Worm (Caenorhabditis elegans) whole organism, L4 larva: ENCODE results near the gene pacs-1.

Experiments used
- D1046.2 ChIP-seq: fragments of 200-800 bp; sonication (Bioruptor generic); IDR thresholded peaks from 2 replicates; pipeline ENCODE4 v1.3.6; 2022; ENCODE audit warnings: missing genetic modification characterization, missing compliant biosample characterization
- F10B5.3 ChIP-seq: sonication (generic microtip); optimal IDR thresholded peaks from 2 replicates; lab custom pipeline; 2016; ENCODE audit warnings: mild to moderate bottlenecking, missing genetic modification characterization, missing compliant biosample characterization
- F37D6.2 ChIP-seq: sonication (generic microtip); optimal IDR thresholded peaks from 2 replicates; lab custom pipeline; 2016; ENCODE audit warnings: mild to moderate bottlenecking, missing genetic modification characterization, missing compliant biosample characterization
- Y105C5A.15 ChIP-seq: fragments of 200-800 bp; sonication (Bioruptor generic); IDR thresholded peaks from 2 replicates; pipeline ENCODE4 v1.3.6; 2022; ENCODE audit warnings: missing genetic modification characterization, missing compliant biosample characterization
- ZK546.5 ChIP-seq, 2 experiments: sonication (generic microtip); optimal IDR thresholded peaks; 2 replicates each; lab custom pipeline; 2017; ENCODE audit warnings: missing biosample characterization in 2 of 2, missing genetic modification characterization in 2 of 2
- aha-1 ChIP-seq: fragments of 150-350 bp; peaks from one replicate; lab custom pipeline; 2014; ENCODE audit warnings: missing biosample characterization, missing genetic modification characterization
- aly-2 ChIP-seq: sonication (generic microtip); optimal IDR thresholded peaks from 2 replicates; lab custom pipeline; 2018; ENCODE audit warnings: missing biosample characterization, missing genetic modification characterization
- arid-1 ChIP-seq: fragments of 200-800 bp; sonication (Bioruptor generic); conservative IDR thresholded peaks from 2 replicates; pipeline ENCODE4 v1.3.6; 2022; ENCODE audit warnings: missing genetic modification reagents, missing genetic modification characterization, missing compliant biosample characterization
- ceh-62 ChIP-seq: sonication (generic microtip); optimal IDR thresholded peaks from 2 replicates; lab custom pipeline; 2017; ENCODE audit warnings: missing biosample characterization, missing genetic modification characterization
- ctbp-1 ChIP-seq: fragments of 200-800 bp; sonication (Bioruptor generic); IDR thresholded peaks from 2 replicates; pipeline ENCODE4 v1.3.6; 2022; ENCODE audit warnings: missing genetic modification reagents, missing genetic modification characterization, missing compliant biosample characterization
- daf-12 ChIP-seq: fragments of 150-350 bp; optimal IDR thresholded peaks from 2 replicates; lab custom pipeline; 2014; ENCODE audit warnings: missing biosample characterization, missing genetic modification reagents, missing genetic modification characterization
- dmd-6 ChIP-seq: fragments of 200-800 bp; sonication (Bioruptor generic); IDR thresholded peaks from 2 replicates; pipeline ENCODE4 v1.3.6; 2022; ENCODE audit warnings: missing genetic modification reagents, missing genetic modification characterization, missing compliant biosample characterization
- dmd-9 ChIP-seq: fragments of 200-800 bp; sonication (Bioruptor generic); IDR thresholded peaks from 2 replicates; pipeline ENCODE4 v1.3.6; 2022; ENCODE audit warnings: missing genetic modification reagents, missing genetic modification characterization, missing compliant biosample characterization
- duxl-1 ChIP-seq: sonication (generic microtip); optimal IDR thresholded peaks from 2 replicates; lab custom pipeline; 2016; ENCODE audit warnings: mild to moderate bottlenecking, missing genetic modification characterization, moderate library complexity, missing compliant biosample characterization; ENCODE audit not compliant: poor library complexity
- egl-43 ChIP-seq: fragments of 200-800 bp; sonication (Bioruptor generic); IDR thresholded peaks from 2 replicates; pipeline ENCODE4 v1.3.6; 2022; ENCODE audit warnings: missing genetic modification reagents, missing genetic modification characterization, missing compliant biosample characterization
- fkh-10 ChIP-seq: fragments of 150-350 bp; optimal IDR thresholded peaks from 2 replicates; lab custom pipeline; 2014; ENCODE audit warnings: missing biosample characterization, missing genetic modification reagents, missing genetic modification characterization
- hlh-30 ChIP-seq: sonication (generic microtip); optimal IDR thresholded peaks from 2 replicates; lab custom pipeline; 2017; ENCODE audit warnings: antibody characterized with exemption, mild to moderate bottlenecking, missing genetic modification characterization, missing compliant biosample characterization; ENCODE audit not compliant: insufficient read depth
- hmg-1.1 ChIP-seq: fragments of 200-800 bp; sonication (Bioruptor generic); IDR thresholded peaks from 2 replicates; pipeline ENCODE4 v1.3.6; 2022; ENCODE audit warnings: missing genetic modification reagents, missing genetic modification characterization, missing compliant biosample characterization
- lim-7 ChIP-seq: fragments of 200-800 bp; sonication (Bioruptor generic); IDR thresholded peaks from 2 replicates; pipeline ENCODE4 v1.3.6; 2022; ENCODE audit warnings: missing genetic modification characterization, missing compliant biosample characterization
- lin-1 ChIP-seq: fragments of 200-800 bp; sonication (Bioruptor generic); IDR thresholded peaks from 2 replicates; pipeline ENCODE4 v1.3.6; 2022; ENCODE audit warnings: missing genetic modification reagents, missing genetic modification characterization, missing compliant biosample characterization
- lin-38 ChIP-seq: fragments of 200-800 bp; sonication (Bioruptor generic); IDR thresholded peaks from 2 replicates; pipeline ENCODE4 v1.3.6; 2022; ENCODE audit warnings: missing genetic modification reagents, missing genetic modification characterization, missing compliant biosample characterization
- lsy-2 ChIP-seq, 2 experiments: fragments of 150-350 bp in 1 of 2; sonication (generic microtip) in 1 of 2; optimal IDR thresholded peaks; 2 replicates each; lab custom pipeline; 2014 to 2017; ENCODE audit warnings: missing biosample characterization in 2 of 2, missing genetic modification characterization in 2 of 2
- mdl-1 ChIP-seq, 2 experiments: fragments of 150-350 bp in 1 of 2; sonication (generic microtip) in 1 of 2; optimal IDR thresholded peaks; 2 replicates each; lab custom pipeline; 2014 to 2017; ENCODE audit warnings: missing biosample characterization in 2 of 2, missing genetic modification characterization in 2 of 2
- mxl-3 ChIP-seq: fragments of 200-800 bp; sonication (Bioruptor generic); optimal IDR thresholded peaks from 2 replicates; lab custom pipeline; 2018; ENCODE audit warnings: mild to moderate bottlenecking, missing genetic modification characterization, missing compliant biosample characterization
- nhr-10 ChIP-seq: fragments of 150-350 bp; optimal IDR thresholded peaks from 2 replicates; lab custom pipeline; 2014; ENCODE audit warnings: missing biosample characterization, missing genetic modification characterization
- nhr-11 ChIP-seq: fragments of 150-350 bp; optimal IDR thresholded peaks from 2 replicates; lab custom pipeline; 2014; ENCODE audit warnings: missing biosample characterization, missing genetic modification characterization
- nhr-25 ChIP-seq: sonication (generic microtip); optimal IDR thresholded peaks from 2 replicates; lab custom pipeline; 2017; ENCODE audit warnings: missing genetic modification characterization, mild to moderate bottlenecking, missing compliant biosample characterization, antibody characterized with exemption, moderate library complexity, borderline replicate concordance; ENCODE audit not compliant: insufficient read depth
- nhr-41 ChIP-seq: fragments of 200-800 bp; sonication (Bioruptor generic); IDR thresholded peaks from 2 replicates; pipeline ENCODE4 v1.3.6; 2022; ENCODE audit warnings: missing genetic modification reagents, missing genetic modification characterization, missing compliant biosample characterization
- nhr-48 ChIP-seq: sonication (generic microtip); optimal IDR thresholded peaks from 2 replicates; lab custom pipeline; 2016; ENCODE audit warnings: mild to moderate bottlenecking, missing genetic modification characterization, missing compliant biosample characterization
- sdz-12 ChIP-seq: fragments of 200-800 bp; sonication (Bioruptor generic); optimal IDR thresholded peaks from 2 replicates; lab custom pipeline; 2018; ENCODE audit warnings: mild to moderate bottlenecking, missing genetic modification characterization, missing compliant biosample characterization
- set-16 ChIP-seq: fragments of 200-800 bp; sonication (Bioruptor generic); IDR thresholded peaks from 2 replicates; pipeline ENCODE4 v1.3.6; 2022; ENCODE audit warnings: missing genetic modification reagents, missing genetic modification characterization, missing compliant biosample characterization
- snpc-1.2 ChIP-seq: fragments of 200-800 bp; sonication (Bioruptor generic); IDR thresholded peaks from 2 replicates; pipeline ENCODE4 v1.3.6; 2022; ENCODE audit warnings: missing genetic modification reagents, missing genetic modification characterization, missing compliant biosample characterization
- snpc-4 ChIP-seq: fragments of 150-350 bp; optimal IDR thresholded peaks from 2 replicates; lab custom pipeline; 2014; ENCODE audit warnings: missing biosample characterization, missing genetic modification characterization
- tra-1 ChIP-seq: fragments of 200-800 bp; sonication (Bioruptor generic); IDR thresholded peaks from 2 replicates; pipeline ENCODE4 v1.3.6; 2022; ENCODE audit warnings: missing genetic modification reagents, missing genetic modification characterization, missing compliant biosample characterization
- unc-39 ChIP-seq: sonication (generic microtip); optimal IDR thresholded peaks from 2 replicates; lab custom pipeline; 2017; ENCODE audit warnings: missing biosample characterization, missing genetic modification characterization
- unc-62 ChIP-seq, 3 experiments: fragments of 150-350 bp in 1 of 3; sonication (generic microtip); optimal IDR thresholded peaks in 2 of 3; peaks in 1 of 3; 1 replicate in 1 of 3; 2 replicates in 2 of 3; lab custom pipeline; 2014 to 2017; ENCODE audit warnings: missing biosample characterization in 3 of 3, missing genetic modification characterization in 3 of 3, missing genetic modification reagents in 3 of 3, missing genotype in 1 of 3
- vab-7 ChIP-seq: fragments of 200-800 bp; sonication (Bioruptor generic); IDR thresholded peaks from 2 replicates; pipeline ENCODE4 v1.3.6; 2022; ENCODE audit warnings: missing genetic modification reagents, missing genetic modification characterization, missing compliant biosample characterization
- zag-1 ChIP-seq: fragments of 150-350 bp; optimal IDR thresholded peaks from 2 replicates; lab custom pipeline; 2014; ENCODE audit warnings: missing biosample characterization, missing genetic modification characterization
- zip-2 ChIP-seq: fragments of 150-350 bp; optimal IDR thresholded peaks from 2 replicates; lab custom pipeline; 2014; ENCODE audit warnings: missing biosample characterization, missing genetic modification characterization

Gene pacs-1

ce11 chrV:9232296-9232695, 15.2 kb upstream of the pacs-1 start, which contains the start of gene F07C3.3:
Gene F07C3.3 (minus strand): TSS chrV:9232396.
- TF ChIP-seq dmd-6 (GFP tag; lab: Robert Waterston, UW) = no peak
- TF ChIP-seq ZK546.5 (tag; optimal IDR thresholded peaks at IDR 0.05; lab: Kevin White, UChicago) = no peak
- TF ChIP-seq nhr-41 = no peak
- no peak for TF ChIP-seq F10B5.3 (tag; lab: Kevin White, UChicago)
- no peak for TF ChIP-seq unc-39 (tag; lab: Kevin White, UChicago)
- TF ChIP-seq fkh-10 (GFP tag; lab: Kevin White, UChicago) = no peak
- TF ChIP-seq sdz-12 (GFP tag; lab: Kevin White, UChicago) = no peak

- no peak for TF ChIP-seq D1046.2 (GFP tag; lab: Robert Waterston, UW)
- TF ChIP-seq ctbp-1 (GFP tag; lab: Robert Waterston, UW) = 0 out of 2 replicates have a peak, but pooled peaks have one; percentile 34
- TF ChIP-seq mxl-3 = no peak
- peak; percentile 39; the same call in 1 of the 2 replicates for TF ChIP-seq hmg-1.1 (GFP tag; lab: Robert Waterston, UW)
- no peak for TF ChIP-seq vab-7 (GFP tag; lab: Robert Waterston, UW)
- 0 out of 2 replicates have a peak, but pooled peaks have one; percentile 15 for TF ChIP-seq tra-1 (GFP tag; lab: Robert Waterston, UW)
- TF ChIP-seq fkh-10 (GFP tag; lab: Kevin White, UChicago) = no peak
- TF ChIP-seq unc-62 (GFP tag; optimal IDR thresholded peaks at IDR 0.05 in 1 of 2; lab: Kevin White, UChicago) = peak in 1 of 2 experiments; percentile 1
- TF ChIP-seq unc-62 (tag; optimal IDR thresholded peaks at IDR 0.05; lab: Kevin White, UChicago) = no peak
- TF ChIP-seq daf-12 (tag; lab: Kevin White, UChicago) = no peak
Observed at ce11 chrV:9225675-9226144, 8.7 kb upstream of the pacs-1 start, which contains the start of gene F07C3.2. Gene F07C3.2 (plus strand): TSS chrV:9226094.

- TF ChIP-seq zip-2 (tag; lab: Kevin White, UChicago) (no peak), Y105C5A.15 (no peak), dmd-9 (GFP tag; lab: Robert Waterston, UW) (no peak), F37D6.2 (no peak), nhr-48 (peak; percentile 33)
Observed at ce11 chrV:9224981-9225380, 7.9 kb upstream of the pacs-1 start.

- TF ChIP-seq egl-43 (no peak), aha-1 (tag; lab: Kevin White, UChicago) (peak; percentile 95), dmd-6 (GFP tag; lab: Robert Waterston, UW) (no peak), set-16 (GFP tag; lab: Robert Waterston, UW) (no peak), aly-2 (tag; lab: Kevin White, UChicago) (no peak)
Observed at ce11 chrV:9224377-9224776, 7.3 kb upstream of the pacs-1 start.

- no peak for TF ChIP-seq zag-1
- TF ChIP-seq lin-38 (GFP tag; lab: Robert Waterston, UW) = no peak
- TF ChIP-seq nhr-10 (tag; lab: Kevin White, UChicago) = no peak
- TF ChIP-seq lim-7 (GFP tag; lab: Robert Waterston, UW) = no peak
- no peak for TF ChIP-seq mdl-1 (tag; optimal IDR thresholded peaks at IDR 0.05; lab: Kevin White, UChicago)
- no peak for TF ChIP-seq arid-1 (GFP tag; lab: Robert Waterston, UW)
- no peak for TF ChIP-seq snpc-4
- TF ChIP-seq egl-43 = peak; percentile 38; the same call in 1 of the 2 replicates
- peak; percentile 72; the same call in 1 of the 2 replicates for TF ChIP-seq set-16 (GFP tag; lab: Robert Waterston, UW)
Observed at ce11 chrV:9222819-9223218, 5.8 kb upstream of the pacs-1 start.

ce11 chrV:9221566-9221965, 4.5 kb upstream of the pacs-1 start, which contains the start of gene grd-6:
Gene grd-6 (plus strand): TSS chrV:9221866.
- no peak for TF ChIP-seq hlh-30 (tag; lab: Kevin White, UChicago)
- no peak for TF ChIP-seq lin-38 (GFP tag; lab: Robert Waterston, UW)
- no peak for TF ChIP-seq snpc-1.2 (GFP tag; lab: Robert Waterston, UW)
- no peak for TF ChIP-seq nhr-25
- TF ChIP-seq ceh-62 (tag; lab: Kevin White, UChicago) = no peak
- TF ChIP-seq sdz-12 (GFP tag; lab: Kevin White, UChicago) = no peak
- TF ChIP-seq nhr-11 (tag; lab: Kevin White, UChicago) = no peak
- TF ChIP-seq snpc-4 = no peak
- TF ChIP-seq duxl-1 = no peak
- TF ChIP-seq lin-1 (GFP tag; lab: Robert Waterston, UW) = no peak
- no peak for TF ChIP-seq lsy-2 (tag; optimal IDR thresholded peaks at IDR 0.05; lab: Kevin White, UChicago)
